Fruit fly (Drosophila melanogaster) Kc167 (cell line): ENCODE measurements around the gene ZnT63C.

ENCODE experiments used
- Myc ChIP-seq: fragments of >200 bp; optimal IDR thresholded peaks from 2 replicates; lab custom pipeline; 2017; ENCODE audit warnings: missing external identifiers
- Sin3A ChIP-seq: fragments of >200 bp; optimal IDR thresholded peaks from 2 replicates; lab custom pipeline; 2018; ENCODE audit warnings: missing external identifiers
- h ChIP-seq: fragments of >200 bp; optimal IDR thresholded peaks from 3 replicates; lab custom pipeline; 2018; ENCODE audit warnings: missing external identifiers
- insv ChIP-seq: fragments of >200 bp; optimal IDR thresholded peaks from 3 replicates; lab custom pipeline; 2018; ENCODE audit warnings: missing external identifiers
- psq ChIP-seq: fragments of >200 bp; optimal IDR thresholded peaks from 2 replicates; lab custom pipeline; 2017; ENCODE audit warnings: missing external identifiers
- ttk ChIP-seq: sonication (Bioruptor generic); optimal IDR thresholded peaks from 2 replicates; lab custom pipeline; 2017; ENCODE audit warnings: missing external identifiers

Gene ZnT63C

DNA sequence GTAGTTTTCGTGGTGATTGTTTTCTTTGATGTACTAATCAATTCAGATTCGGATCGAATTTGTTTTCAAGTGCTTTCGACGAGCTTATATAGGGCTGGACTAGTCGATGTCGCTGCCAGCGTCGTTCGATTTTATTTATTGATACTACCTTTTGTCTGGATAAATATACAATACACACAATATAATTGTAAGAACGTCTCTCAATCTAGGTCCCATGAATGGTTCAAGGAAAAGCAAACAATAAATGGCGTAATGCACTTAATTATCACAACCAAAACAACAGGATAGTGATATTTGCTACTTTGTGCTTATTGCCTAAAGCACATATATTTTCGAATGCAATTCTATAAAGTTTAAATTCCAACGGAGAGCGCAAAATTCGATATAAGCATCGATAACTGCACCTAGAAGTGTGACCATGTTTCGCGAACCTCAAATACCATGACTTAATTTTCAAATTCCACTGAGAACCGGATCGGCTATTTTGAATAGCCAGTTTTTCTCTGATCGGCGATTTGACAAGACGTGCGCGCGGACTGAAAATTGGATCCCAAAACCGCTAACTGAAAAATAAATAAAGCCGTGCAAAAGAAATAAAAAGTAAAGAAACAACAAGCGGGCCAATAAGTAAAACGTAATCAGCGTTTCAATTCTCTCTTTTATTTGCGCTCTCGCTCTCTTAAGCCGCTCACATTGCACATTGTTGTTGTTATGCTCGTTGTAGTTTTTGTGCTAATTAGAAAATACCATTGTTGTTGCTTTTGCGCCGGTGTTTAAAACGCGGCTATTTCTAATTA is 33.1 kb downstream of the ZnT63C start, which contains the start of the genes Drsl6 and kst:
TSS of gene Drsl6 (minus strand) at position 51 of the 797 bp plus-strand sequence.
TSS of gene kst (plus strand) at position 493 of the 797 bp plus-strand sequence.
- no peak for TF ChIP-seq Sin3A
- no peak for TF ChIP-seq psq (lab: Kevin White, UChicago)
- no peak for TF ChIP-seq h
- TF ChIP-seq Myc (lab: Kevin White, UChicago), result no peak
- no peak for TF ChIP-seq ttk (lab: Kevin White, UChicago)
- TF ChIP-seq insv, result no peak

DNA sequence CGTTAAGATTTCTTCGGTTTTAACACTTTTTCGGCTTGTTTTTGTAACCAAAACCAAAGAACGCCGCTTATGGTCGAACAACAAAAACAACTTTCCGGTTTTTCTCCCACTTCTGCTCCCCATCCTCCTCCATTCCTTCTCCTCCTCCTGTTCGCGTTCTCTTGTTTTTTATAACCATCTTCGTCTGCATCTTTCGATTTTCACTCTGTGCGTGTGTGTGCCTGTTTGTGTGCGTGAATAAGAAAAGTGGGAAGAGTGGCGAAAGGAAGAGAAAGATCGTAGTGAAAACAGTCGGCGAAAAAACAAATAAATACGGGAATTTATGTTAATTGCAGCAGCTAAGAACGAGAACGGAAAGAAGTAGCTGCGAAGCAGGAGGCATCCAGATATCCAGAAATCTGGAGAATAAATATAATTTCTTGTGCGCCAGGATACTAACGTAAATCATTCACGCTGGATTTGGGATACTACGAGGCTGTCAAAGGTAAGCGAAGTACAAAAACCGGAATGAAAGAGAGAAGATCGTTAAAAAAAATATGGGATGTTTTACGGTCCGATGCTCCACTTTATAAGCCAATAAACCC is 33.9 kb downstream of the ZnT63C start:
- TF ChIP-seq Myc (lab: Kevin White, UChicago) (no peak), psq (lab: Kevin White, UChicago) (no peak), ttk (lab: Kevin White, UChicago) (no peak), Sin3A (no peak), h (no peak), insv (no peak)

- TF ChIP-seq psq (lab: Kevin White, UChicago), result no peak
- no peak for TF ChIP-seq Myc (lab: Kevin White, UChicago)
- TF ChIP-seq insv, result no peak
- no peak for TF ChIP-seq ttk (lab: Kevin White, UChicago)
- TF ChIP-seq h, result no peak
- no peak for TF ChIP-seq Sin3A
Measured at dm6 chr3L:3338028-3338855, 34.7 kb downstream of the ZnT63C start.

DNA sequence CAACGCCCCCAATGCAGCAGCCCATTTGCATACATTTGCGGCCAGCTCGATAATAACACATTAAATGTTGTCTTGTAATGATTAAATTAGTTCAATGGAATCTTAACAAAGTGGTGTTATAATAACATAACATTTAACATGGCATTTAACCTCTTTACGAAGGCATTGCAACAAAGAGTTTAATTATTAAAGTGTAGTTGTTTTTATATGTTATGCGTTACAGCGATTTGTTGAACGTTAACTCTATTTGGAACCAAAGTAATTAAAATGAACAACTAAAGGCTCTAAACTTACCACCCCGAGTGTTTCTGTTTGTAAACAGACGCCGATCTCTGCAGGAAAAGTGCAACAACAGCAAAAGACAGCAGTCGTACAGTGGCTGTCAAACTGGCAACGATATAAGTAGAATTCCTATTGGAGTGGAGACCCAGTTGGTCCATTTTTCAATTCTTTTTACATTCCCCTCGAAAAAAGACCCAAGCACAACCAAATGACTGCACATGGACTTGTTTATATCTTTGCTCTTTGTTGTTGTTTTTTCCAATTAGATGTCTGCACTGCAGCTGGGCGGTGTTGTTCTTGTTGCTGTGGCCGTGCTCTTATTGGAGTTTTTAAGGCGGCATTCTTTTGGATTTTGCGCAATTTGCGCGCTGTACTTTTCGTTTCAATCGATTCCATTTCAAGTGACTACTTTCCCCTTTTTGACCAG is 35.5 kb downstream of the ZnT63C start:
- TF ChIP-seq h, result no peak
- TF ChIP-seq Myc (lab: Kevin White, UChicago), result no peak
- TF ChIP-seq insv, result no peak
- TF ChIP-seq ttk (lab: Kevin White, UChicago), result no peak
- TF ChIP-seq psq (lab: Kevin White, UChicago), result no peak
- no peak for TF ChIP-seq Sin3A

DNA sequence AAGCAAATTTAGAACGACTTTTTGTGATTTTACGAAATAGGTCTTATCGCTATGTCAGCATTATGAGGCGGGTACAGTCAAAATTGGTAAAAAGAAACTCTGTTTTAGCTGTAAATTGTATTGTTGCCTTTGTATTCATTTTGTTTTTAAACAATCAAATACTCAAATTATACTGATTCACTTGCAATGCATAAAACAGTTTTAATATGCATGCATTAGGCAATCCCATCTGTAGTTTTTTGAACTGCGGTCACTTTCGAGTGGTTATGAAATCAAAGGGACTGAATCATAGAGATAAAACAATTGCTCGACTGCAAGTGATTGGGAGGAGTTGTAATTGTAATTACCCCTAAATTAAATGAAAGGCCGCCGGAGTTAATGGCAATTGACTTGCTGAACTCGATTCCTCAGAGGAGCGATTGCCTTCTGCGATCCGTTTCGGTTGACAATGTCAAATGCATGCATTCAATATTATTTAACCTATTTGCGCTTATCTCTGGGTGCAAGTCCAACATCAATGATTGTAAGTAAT is 36.3 kb downstream of the ZnT63C start:
- TF ChIP-seq h (no peak), ttk (lab: Kevin White, UChicago) (no peak), Myc (lab: Kevin White, UChicago) (no peak)

dm6 chr3L:3342307-3342940 is 38.9 kb downstream of the ZnT63C start:
- TF ChIP-seq Sin3A (no peak), psq (lab: Kevin White, UChicago) (no peak), ttk (lab: Kevin White, UChicago) (no peak), h (no peak), Myc (lab: Kevin White, UChicago) (no peak), insv (no peak)

dm6 chr3L:3343260-3343659 is 39.8 kb downstream of the ZnT63C start:
- TF ChIP-seq Myc (lab: Kevin White, UChicago), result no peak
- TF ChIP-seq Sin3A, result no peak
- no peak for TF ChIP-seq psq (lab: Kevin White, UChicago)
- TF ChIP-seq insv, result no peak
- no peak for TF ChIP-seq ttk (lab: Kevin White, UChicago)
- no peak for TF ChIP-seq h

DNA sequence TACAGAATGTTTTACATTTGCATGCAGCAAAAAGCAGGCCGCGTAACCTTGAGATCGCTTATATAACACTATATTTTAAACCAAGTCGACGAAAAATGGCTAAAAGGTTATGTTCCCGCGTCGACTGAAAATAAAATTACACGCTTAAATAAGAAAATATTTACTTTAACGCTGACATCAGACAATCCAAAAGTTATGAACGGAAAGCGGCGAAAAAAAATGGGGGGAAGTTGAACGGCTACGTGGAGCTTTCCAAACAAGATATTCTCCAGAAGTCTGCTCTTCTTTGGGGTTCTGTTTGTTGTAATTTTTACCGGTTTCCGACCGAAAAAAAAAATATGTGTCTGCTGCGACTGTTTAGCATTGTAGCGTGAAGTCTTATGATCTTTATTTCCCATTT is 41.0 kb downstream of the ZnT63C start:
- TF ChIP-seq h (no peak), Myc (lab: Kevin White, UChicago) (no peak), psq (lab: Kevin White, UChicago) (no peak), insv (no peak), ttk (lab: Kevin White, UChicago) (no peak), Sin3A (no peak)

- no peak for TF ChIP-seq psq (lab: Kevin White, UChicago)
- no peak for TF ChIP-seq h
- TF ChIP-seq Sin3A, result no peak
- no peak for TF ChIP-seq ttk (lab: Kevin White, UChicago)
- TF ChIP-seq Myc (lab: Kevin White, UChicago), result no peak
- no peak for TF ChIP-seq insv
Measured at dm6 chr3L:3346294-3346693, 42.8 kb downstream of the ZnT63C start.

DNA sequence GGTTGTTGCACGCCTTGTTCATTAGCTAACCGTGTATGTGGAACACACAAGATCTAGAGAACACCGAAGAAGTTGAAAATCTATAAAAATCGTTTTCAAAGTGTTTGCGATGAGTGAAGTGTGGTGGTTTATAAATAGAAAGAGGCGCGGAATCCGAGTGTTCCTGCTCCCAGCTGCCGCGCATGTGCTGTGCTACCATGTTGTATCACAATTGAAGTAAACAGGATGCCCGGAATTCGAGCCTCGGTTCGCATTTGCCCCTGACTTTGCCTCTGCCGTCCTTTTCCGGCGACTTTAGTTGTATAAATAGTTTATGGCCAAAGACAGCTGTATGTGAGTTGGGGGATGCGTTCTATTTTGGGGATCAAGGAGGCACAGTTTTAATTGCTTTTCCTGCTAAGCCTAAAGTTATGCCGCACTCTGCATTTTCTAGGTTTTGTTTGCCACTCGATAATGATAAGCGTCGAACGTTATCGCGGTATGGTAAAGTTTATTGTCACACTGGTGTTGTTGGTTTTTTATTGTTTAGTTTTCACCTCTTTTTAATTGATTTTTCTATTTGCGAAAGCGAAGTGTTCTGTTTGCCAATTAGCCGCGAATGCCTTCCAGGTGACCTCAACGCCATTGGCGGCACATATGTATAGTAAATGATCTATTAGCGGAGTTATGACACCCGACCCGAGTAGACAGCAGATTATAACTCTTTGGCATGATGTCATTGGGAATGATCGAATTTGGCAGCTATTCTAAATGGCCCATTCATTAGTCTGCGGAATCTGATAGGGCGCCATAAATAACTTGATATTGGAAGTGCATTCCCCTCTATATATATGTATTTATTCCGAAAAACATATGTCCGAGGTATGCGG is 45.7 kb downstream of the ZnT63C start:
- no peak for TF ChIP-seq ttk (lab: Kevin White, UChicago)
- no peak for TF ChIP-seq psq (lab: Kevin White, UChicago)
- TF ChIP-seq Sin3A, result no peak
- no peak for TF ChIP-seq Myc (lab: Kevin White, UChicago)
- TF ChIP-seq insv, result no peak
- no peak for TF ChIP-seq h
